Worm (Caenorhabditis elegans): ENCODE measurements around the gene phg-1.

DNA sequence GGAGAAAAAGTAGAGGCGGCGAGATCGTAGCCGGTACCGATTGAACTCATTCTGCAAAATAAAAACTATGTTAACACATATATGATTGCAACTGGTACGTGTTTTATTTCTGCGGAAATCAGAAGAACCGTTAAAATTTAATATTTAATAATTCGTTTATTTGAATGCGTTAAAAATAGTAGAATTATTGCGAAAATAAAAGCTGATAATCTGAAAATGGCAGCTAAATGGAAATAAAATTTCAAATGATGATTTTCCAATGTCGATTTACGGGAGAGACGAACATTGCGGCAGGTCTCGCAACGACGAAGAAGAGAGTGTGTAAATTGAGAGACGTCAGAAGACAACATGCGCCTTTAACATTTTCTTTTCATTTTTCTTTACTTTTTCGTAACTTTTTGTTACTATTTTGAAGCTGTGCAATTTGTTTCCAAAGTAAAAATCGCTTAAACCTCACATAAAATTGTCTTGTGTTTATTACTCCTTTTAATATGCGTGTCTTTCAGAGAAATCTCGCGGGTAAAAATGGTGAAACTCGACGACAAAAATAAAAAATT, 37.6 kb upstream of the phg-1 start, which contains the start of the genes pas-7 and puf-12:
- no peak for TF ChIP-seq dao-5 (tag; optimal IDR thresholded peaks at IDR 0.05)
- TF ChIP-seq him-1 (tag; optimal IDR thresholded peaks at IDR 0.05) = no peak
- TF ChIP-seq W03F9.2 (tag; optimal IDR thresholded peaks at IDR 0.05) = peak; percentile 77
